Fruit fly (Drosophila melanogaster) whole organism, embryonic: ENCODE measurements around the gene CG5644.

Experiments
- Adf1 ChIP-seq: fragments of 200-800 bp; sonication (Bioruptor generic); IDR thresholded peaks from 2 replicates; pipeline ENCODE4 v1.3.6; 2022; ENCODE audit warnings: missing biosample characterization, missing genetic modification characterization
- Aef1 ChIP-seq: fragments of 200-800 bp; sonication (Bioruptor generic); IDR thresholded peaks from 3 replicates; pipeline ENCODE4 v1.3.6; 2022; ENCODE audit warnings: missing biosample characterization, missing genetic modification characterization
- Atf6 ChIP-seq: fragments of 200-800 bp; sonication (Bioruptor generic); IDR thresholded peaks from 2 replicates; pipeline ENCODE4 v1.3.6; 2022; ENCODE audit warnings: missing biosample characterization, missing genetic modification characterization
- Bteb2 ChIP-seq: fragments of 200-800 bp; sonication (Bioruptor generic); optimal IDR thresholded peaks from 2 replicates; lab custom pipeline; 2016; ENCODE audit warnings: missing biosample characterization, missing genetic modification characterization
- CG10321 ChIP-seq: fragments of 200-800 bp; sonication (Bioruptor generic); IDR thresholded peaks from 2 replicates; pipeline ENCODE4 v1.3.6; 2022; ENCODE audit warnings: missing biosample characterization, missing genetic modification characterization
- CG10366 ChIP-seq: fragments of 200-800 bp; sonication (Bioruptor generic); IDR thresholded peaks from 2 replicates; pipeline ENCODE4 v1.3.6; 2022; ENCODE audit warnings: missing biosample characterization, missing genetic modification characterization
- CG10565 ChIP-seq: fragments of 200-800 bp; sonication (Bioruptor generic); optimal IDR thresholded peaks from 3 replicates; lab custom pipeline; 2016; ENCODE audit warnings: missing biosample characterization, mild to moderate bottlenecking, missing genetic modification characterization
- CG10979 ChIP-seq: fragments of 200-800 bp; sonication (Bioruptor generic); optimal IDR thresholded peaks from 2 replicates; lab custom pipeline; 2018; ENCODE audit warnings: missing biosample characterization, mild to moderate bottlenecking, missing genetic modification characterization, moderate library complexity
- CG11723 ChIP-seq: fragments of 200-800 bp; sonication (Bioruptor generic); optimal IDR thresholded peaks from 2 replicates; lab custom pipeline; 2017; ENCODE audit warnings: missing biosample characterization, mild to moderate bottlenecking, missing genetic modification characterization
- CG12071 ChIP-seq: fragments of 200-800 bp; sonication (Bioruptor generic); optimal IDR thresholded peaks from 3 replicates; lab custom pipeline; 2018; ENCODE audit warnings: missing biosample characterization, mild to moderate bottlenecking, missing genetic modification characterization
- CG12299 ChIP-seq: fragments of 200-800 bp; sonication (Bioruptor generic); optimal IDR thresholded peaks from 2 replicates; lab custom pipeline; 2018; ENCODE audit warnings: missing biosample characterization, mild to moderate bottlenecking, missing genetic modification characterization
- CG17361 ChIP-seq: fragments of 200-800 bp; sonication (Bioruptor generic); IDR thresholded peaks from 3 replicates; pipeline ENCODE4 v1.3.6; 2022; ENCODE audit warnings: missing biosample characterization, missing genetic modification characterization
- CG17385 ChIP-seq: fragments of 200-800 bp; sonication (Bioruptor generic); optimal IDR thresholded peaks from 3 replicates; lab custom pipeline; 2018; ENCODE audit warnings: missing biosample characterization, mild to moderate bottlenecking, missing genetic modification characterization
- CG17802 ChIP-seq: fragments of 200-800 bp; sonication (Bioruptor generic); optimal IDR thresholded peaks from 2 replicates; lab custom pipeline; 2018; ENCODE audit warnings: missing biosample characterization, mild to moderate bottlenecking, missing genetic modification characterization, moderate library complexity
- CG18619 ChIP-seq: fragments of 200-800 bp; sonication (Bioruptor generic); optimal IDR thresholded peaks from 3 replicates; lab custom pipeline; 2017; ENCODE audit warnings: missing biosample characterization, mild to moderate bottlenecking, missing genetic modification characterization
- CG32772 ChIP-seq: fragments of 200-800 bp; sonication (Bioruptor generic); IDR thresholded peaks from 2 replicates; pipeline ENCODE4 v1.3.6; 2022; ENCODE audit warnings: missing biosample characterization, missing genetic modification characterization
- CG3726 ChIP-seq: fragments of 200-800 bp; sonication (Bioruptor generic); IDR thresholded peaks from 3 replicates; pipeline ENCODE4, ENCODE4 v1.3.6; 2022; ENCODE audit warnings: missing biosample characterization, missing genetic modification characterization
- CG43689 ChIP-seq: fragments of 200-800 bp; sonication (Bioruptor generic); IDR thresholded peaks from 2 replicates; pipeline ENCODE4 v1.3.6; 2022; ENCODE audit warnings: missing biosample characterization, missing genetic modification characterization
- CG9817 ChIP-seq: fragments of 200-800 bp; sonication (Bioruptor generic); optimal IDR thresholded peaks from 2 replicates; lab custom pipeline; 2018; ENCODE audit warnings: missing biosample characterization, mild to moderate bottlenecking, missing genetic modification characterization, moderate library complexity
- CHES-1-like ChIP-seq: fragments of 200-800 bp; sonication (Bioruptor generic); optimal IDR thresholded peaks from 2 replicates; lab custom pipeline; 2016; ENCODE audit warnings: missing biosample characterization, missing genetic modification characterization
- Chrac-16 ChIP-seq: fragments of 200-800 bp; sonication (Bioruptor generic); optimal IDR thresholded peaks from 3 replicates; lab custom pipeline; 2016; ENCODE audit warnings: missing biosample characterization, missing genetic modification characterization
- Dek ChIP-seq: fragments of 200-800 bp; sonication (Bioruptor generic); optimal IDR thresholded peaks from 3 replicates; lab custom pipeline; 2019; ENCODE audit warnings: missing biosample characterization, mild to moderate bottlenecking, missing genetic modification characterization, moderate library complexity
- H2.0 ChIP-seq: fragments of 200-800 bp; sonication (Bioruptor generic); IDR thresholded peaks from 2 replicates; pipeline ENCODE4 v1.3.6; 2022; ENCODE audit warnings: missing biosample characterization, missing genetic modification characterization
- Hr51 ChIP-seq, 2 experiments: fragments of 200-800 bp; sonication (Bioruptor generic); optimal IDR thresholded peaks; 2 replicates in 1 of 2; 3 replicates in 1 of 2; lab custom pipeline; 2016 to 2018; ENCODE audit warnings: missing biosample characterization in 2 of 2, missing genetic modification characterization in 2 of 2, mild to moderate bottlenecking in 1 of 2, moderate library complexity in 1 of 2
- Lhr ChIP-seq: fragments of 200-800 bp; sonication (Bioruptor generic); optimal IDR thresholded peaks from 3 replicates; lab custom pipeline; 2017; ENCODE audit warnings: mild to moderate bottlenecking, missing biosample characterization, missing genetic modification reagents, missing genetic modification characterization
- Lim3 ChIP-seq: fragments of 200-800 bp; sonication (Bioruptor generic); IDR thresholded peaks from 2 replicates; pipeline ENCODE4 v1.3.6; 2022; ENCODE audit warnings: missing biosample characterization, missing genetic modification characterization
- MBD-R2 ChIP-seq: fragments of 200-800 bp; sonication (Bioruptor generic); IDR thresholded peaks from 2 replicates; pipeline ENCODE4 v1.3.6; 2022; ENCODE audit warnings: missing biosample characterization, missing genetic modification characterization
- Myb ChIP-seq: fragments of 200-800 bp; sonication (Bioruptor generic); optimal IDR thresholded peaks from 2 replicates; lab custom pipeline; 2016; ENCODE audit warnings: missing biosample characterization, missing genetic modification characterization
- NC2α ChIP-seq: fragments of 200-800 bp; sonication (Bioruptor generic); optimal IDR thresholded peaks from 2 replicates; lab custom pipeline; 2016; ENCODE audit warnings: missing biosample characterization, missing genetic modification characterization
- NFAT ChIP-seq: fragments of 200-800 bp; sonication (Bioruptor generic); IDR thresholded peaks from 2 replicates; pipeline ENCODE4 v1.3.6; 2022; ENCODE audit warnings: missing biosample characterization, missing genetic modification characterization
- Optix ChIP-seq: fragments of 200-800 bp; sonication (Bioruptor generic); IDR thresholded peaks from 3 replicates; pipeline ENCODE4 v1.3.6; 2022; ENCODE audit warnings: missing biosample characterization, missing genetic modification characterization
- Poxn ChIP-seq: fragments of 200-800 bp; sonication (Bioruptor generic); IDR thresholded peaks from 2 replicates; pipeline ENCODE4 v1.3.6; 2022; ENCODE audit warnings: missing biosample characterization, missing genetic modification characterization
- Ptx1 ChIP-seq: fragments of 200-800 bp; sonication (Bioruptor generic); IDR thresholded peaks from 2 replicates; pipeline ENCODE4 v1.3.6; 2022; ENCODE audit warnings: missing biosample characterization, missing genetic modification characterization
- ab ChIP-seq: fragments of 200-800 bp; sonication (Bioruptor generic); optimal IDR thresholded peaks from 2 replicates; lab custom pipeline; 2016; ENCODE audit warnings: missing biosample characterization, missing genetic modification characterization
- abd-A ChIP-seq: fragments of 200-800 bp; sonication (Bioruptor generic); optimal IDR thresholded peaks from 3 replicates; lab custom pipeline; 2019; ENCODE audit warnings: missing biosample characterization, mild to moderate bottlenecking, missing genetic modification characterization, moderate library complexity
- ap ChIP-seq: fragments of 200-800 bp; sonication (Bioruptor generic); IDR thresholded peaks from 2 replicates; pipeline ENCODE4 v1.3.6; 2022; ENCODE audit warnings: missing biosample characterization, missing genetic modification characterization
- ato ChIP-seq: fragments of 200-800 bp; sonication (Bioruptor generic); IDR thresholded peaks from 2 replicates; pipeline ENCODE4 v1.3.6; 2022; ENCODE audit warnings: missing biosample characterization, missing genetic modification characterization; ENCODE audit not compliant: partially characterized antibody
- crol ChIP-seq: fragments of 200-800 bp; sonication (Bioruptor generic); IDR thresholded peaks from 2 replicates; pipeline ENCODE4 v1.3.6; 2022; ENCODE audit warnings: missing biosample characterization, missing genetic modification characterization
- fd64A ChIP-seq: fragments of 200-800 bp; sonication (Bioruptor generic); optimal IDR thresholded peaks from 3 replicates; lab custom pipeline; 2018; ENCODE audit warnings: missing biosample characterization, mild to moderate bottlenecking, missing genetic modification characterization
- fru ChIP-seq: fragments of >200 bp; optimal IDR thresholded peaks from 2 replicates; lab custom pipeline; 2017
- gcm ChIP-seq: fragments of 200-800 bp; sonication (Bioruptor generic); optimal IDR thresholded peaks from 2 replicates; lab custom pipeline; 2019; ENCODE audit warnings: missing biosample characterization, mild to moderate bottlenecking, missing genetic modification characterization, moderate library complexity
- ind ChIP-seq: fragments of 200-800 bp; sonication (Bioruptor generic); optimal IDR thresholded peaks from 3 replicates; lab custom pipeline; 2016; ENCODE audit warnings: missing biosample characterization, missing genetic modification characterization
- lbe ChIP-seq: fragments of 200-800 bp; sonication (Bioruptor generic); optimal IDR thresholded peaks from 2 replicates; lab custom pipeline; 2016; ENCODE audit warnings: missing biosample characterization, mild to moderate bottlenecking, missing genetic modification characterization
- mam ChIP-seq: fragments of 200-800 bp; sonication (Bioruptor generic); optimal IDR thresholded peaks from 3 replicates; lab custom pipeline; 2016; ENCODE audit warnings: missing biosample characterization, missing genetic modification characterization
- oc ChIP-seq: fragments of 200-800 bp; sonication (Bioruptor generic); optimal IDR thresholded peaks from 2 replicates; lab custom pipeline; 2018; ENCODE audit warnings: missing biosample characterization, mild to moderate bottlenecking, missing genetic modification characterization, moderate library complexity
- pho ChIP-seq: fragments of 200-800 bp; sonication (Bioruptor generic); optimal IDR thresholded peaks from 2 replicates; lab custom pipeline; 2016; ENCODE audit warnings: missing biosample characterization, missing genetic modification characterization
- salm ChIP-seq: fragments of 200-800 bp; sonication (Bioruptor generic); optimal IDR thresholded peaks from 2 replicates; lab custom pipeline; 2018; ENCODE audit warnings: missing biosample characterization, mild to moderate bottlenecking, missing genetic modification characterization
- sisA ChIP-seq: fragments of 200-800 bp; sonication (Bioruptor generic); IDR thresholded peaks from 2 replicates; pipeline ENCODE4 v1.3.6; 2022; ENCODE audit warnings: missing biosample characterization, missing genetic modification characterization
- sna ChIP-seq: fragments of 200-800 bp; sonication (Bioruptor generic); IDR thresholded peaks from 2 replicates; pipeline ENCODE4 v1.3.6; 2022; ENCODE audit warnings: missing biosample characterization, missing genetic modification characterization; ENCODE audit not compliant: partially characterized antibody
- ssp ChIP-seq: fragments of 200-800 bp; sonication (Bioruptor generic); IDR thresholded peaks from 2 replicates; pipeline ENCODE4 v1.3.6; 2022; ENCODE audit warnings: missing biosample characterization, missing genetic modification characterization
- stwl ChIP-seq: fragments of 200-800 bp; sonication (Bioruptor generic); optimal IDR thresholded peaks from 3 replicates; lab custom pipeline; 2018; ENCODE audit warnings: missing biosample characterization, mild to moderate bottlenecking, missing genetic modification characterization, moderate library complexity
- trem ChIP-seq: fragments of 200-800 bp; optimal IDR thresholded peaks from 3 replicates; lab custom pipeline; 2019; ENCODE audit warnings: missing biosample characterization, mild to moderate bottlenecking, missing genetic modification characterization, moderate library complexity
- wdn ChIP-seq: fragments of 200-800 bp; sonication (Bioruptor generic); IDR thresholded peaks from 2 replicates; pipeline ENCODE4 v1.3.6; 2022; ENCODE audit warnings: missing biosample characterization, missing genetic modification characterization

Gene CG5644

dm6 chr3L:8968437-8968836 is 11.2 kb downstream of the CG5644 start, which contains the start of gene CG5026 (continued):
- TF ChIP-seq crol (GFP tag; lab: Robert Waterston, UW) (peak; percentile 63; the same call in 1 of the 2 replicates), H2.0 (GFP tag; lab: Robert Waterston, UW) (no peak), CG3726 (no peak), Myb (GFP tag; lab: Kevin White, UChicago) (peak; percentile 81), ap (no peak), Poxn (GFP tag; lab: Robert Waterston, UW) (no peak), Atf6 (GFP tag; lab: Robert Waterston, UW) (no peak), Optix (no peak), CG43689 (no peak), lbe (GFP tag; lab: Kevin White, UChicago) (no peak), salm (tag; lab: Kevin White, UChicago) (no peak), ato (no peak), ab (GFP tag; lab: Kevin White, UChicago) (no peak), CG18619 (GFP tag; lab: Kevin White, UChicago) (no peak), CHES-1-like (GFP tag; lab: Kevin White, UChicago) (no peak), Dek (tag; lab: Kevin White, UChicago) (no peak), fru (lab: Kevin White, UChicago) (no peak), Aef1 (GFP tag; lab: Robert Waterston, UW) (no peak), CG11723 (GFP tag; lab: Kevin White, UChicago) (no peak), CG10565 (GFP tag; lab: Kevin White, UChicago) (no peak), Chrac-16 (GFP tag; lab: Kevin White, UChicago) (no peak), CG10366 (no peak), NC2α (no peak), sisA (GFP tag; lab: Robert Waterston, UW) (no peak), CG9817 (tag; lab: Kevin White, UChicago) (no peak), Lim3 (GFP tag; lab: Robert Waterston, UW) (no peak), Bteb2 (GFP tag; lab: Kevin White, UChicago) (no peak), ind (GFP tag; lab: Kevin White, UChicago) (no peak), abd-A (tag; lab: Kevin White, UChicago) (no peak), CG17385 (GFP tag; lab: Kevin White, UChicago) (no peak), oc (no peak), CG32772 (GFP tag; lab: Robert Waterston, UW) (no peak), CG12299 (no peak), CG10979 (tag; lab: Kevin White, UChicago) (no peak), gcm (GFP tag; lab: Kevin White, UChicago) (no peak), Hr51 (GFP tag; optimal IDR thresholded peaks at IDR 0.05; lab: Kevin White, UChicago) (no peak), CG10321 (no peak), trem (tag; lab: Kevin White, UChicago) (peak; percentile 2), Ptx1 (GFP tag; lab: Robert Waterston, UW) (no peak), MBD-R2 (peak; percentile 90), stwl (tag; lab: Kevin White, UChicago) (peak; percentile 23), mam (no peak), wdn (GFP tag; lab: Robert Waterston, UW) (no peak), Lhr (GFP tag; lab: Kevin White, UChicago) (no peak), pho (GFP tag; lab: Kevin White, UChicago) (no peak), sna (GFP tag; lab: Robert Waterston, UW) (0 out of 2 replicates have a peak, but pooled peaks have one; percentile 31), fd64A (GFP tag; lab: Kevin White, UChicago) (no peak), CG17802 (no peak), Adf1 (GFP tag; lab: Robert Waterston, UW) (no peak), CG17361 (GFP tag; lab: Robert Waterston, UW) (no peak), ssp (GFP tag; lab: Robert Waterston, UW) (no peak), CG12071 (GFP tag; lab: Kevin White, UChicago) (no peak), NFAT (GFP tag; lab: Robert Waterston, UW) (no peak)
